Worm (Caenorhabditis elegans): ENCODE results near the gene pitr-5.

Gene pitr-5

ce11 chrV:7184549-7184948, at the start of gene pitr-5:
pitr-5 (plus strand) TSS chrV:7184849.
- TF ChIP-seq ztf-23 (GFP tag; IDR thresholded peaks at IDR 0.05) (no peak), T22C8.4 (GFP tag; IDR thresholded peaks at IDR 0.05) (no peak), ztf-29 (GFP tag; IDR thresholded peaks at IDR 0.05) (no peak), tab-1 (GFP tag; IDR thresholded peaks at IDR 0.05) (no peak), flt-1 (GFP tag; IDR thresholded peaks at IDR 0.05) (no peak), med-1 (GFP tag; optimal IDR thresholded peaks at IDR 0.05; ENCODE audit: insufficient read depth) (no peak), klf-2 (GFP tag; conservative IDR thresholded peaks at IDR 0.05) (no peak), ref-1 (GFP tag; conservative IDR thresholded peaks at IDR 0.05) (no peak), cog-1 (tag; optimal IDR thresholded peaks at IDR 0.05) (no peak)

- no peak for TF ChIP-seq klf-2 (GFP tag; conservative IDR thresholded peaks at IDR 0.05)
- TF ChIP-seq med-1 (GFP tag; optimal IDR thresholded peaks at IDR 0.05; ENCODE audit: insufficient read depth) = no peak
- no peak for TF ChIP-seq tab-1 (GFP tag; IDR thresholded peaks at IDR 0.05)
- no peak for TF ChIP-seq T22C8.4 (GFP tag; IDR thresholded peaks at IDR 0.05)
- no peak for TF ChIP-seq ztf-23 (GFP tag; IDR thresholded peaks at IDR 0.05)
- no peak for TF ChIP-seq ref-1 (GFP tag; conservative IDR thresholded peaks at IDR 0.05)
Measured at ce11 chrV:7136859-7137258, 47.8 kb upstream of the pitr-5 start.

ce11 chrV:7138320-7138719, 46.3 kb upstream of the pitr-5 start, which contains the start of gene str-112:
str-112 (minus strand) TSS chrV:7138420.
- TF ChIP-seq tab-1 (GFP tag; IDR thresholded peaks at IDR 0.05) (no peak), ref-1 (GFP tag; conservative IDR thresholded peaks at IDR 0.05) (no peak), ztf-23 (GFP tag; IDR thresholded peaks at IDR 0.05) (no peak), cog-1 (tag; optimal IDR thresholded peaks at IDR 0.05) (no peak), flt-1 (GFP tag; IDR thresholded peaks at IDR 0.05) (no peak), ztf-29 (GFP tag; IDR thresholded peaks at IDR 0.05) (no peak), med-1 (GFP tag; optimal IDR thresholded peaks at IDR 0.05; ENCODE audit: insufficient read depth) (no peak), T22C8.4 (GFP tag; IDR thresholded peaks at IDR 0.05) (no peak), klf-2 (GFP tag; conservative IDR thresholded peaks at IDR 0.05) (no peak)

ce11 chrV:7140368-7140767, 44.3 kb upstream of the pitr-5 start:
- TF ChIP-seq ref-1 (GFP tag; conservative IDR thresholded peaks at IDR 0.05) (no peak), ztf-23 (GFP tag; IDR thresholded peaks at IDR 0.05) (no peak), T22C8.4 (GFP tag; IDR thresholded peaks at IDR 0.05) (no peak), med-1 (GFP tag; optimal IDR thresholded peaks at IDR 0.05; ENCODE audit: insufficient read depth) (no peak), tab-1 (GFP tag; IDR thresholded peaks at IDR 0.05) (no peak), flt-1 (GFP tag; IDR thresholded peaks at IDR 0.05) (no peak), klf-2 (GFP tag; conservative IDR thresholded peaks at IDR 0.05) (no peak), cog-1 (tag; optimal IDR thresholded peaks at IDR 0.05) (no peak), ztf-29 (GFP tag; IDR thresholded peaks at IDR 0.05) (no peak)

ce11 chrV:7141864-7142263, 42.8 kb upstream of the pitr-5 start, which contains the start of gene ugt-40:
ugt-40 (minus strand) TSS chrV:7141964.
- TF ChIP-seq T22C8.4 (GFP tag; IDR thresholded peaks at IDR 0.05) (no peak), cog-1 (tag; optimal IDR thresholded peaks at IDR 0.05) (no peak), med-1 (GFP tag; optimal IDR thresholded peaks at IDR 0.05; ENCODE audit: insufficient read depth) (no peak), klf-2 (GFP tag; conservative IDR thresholded peaks at IDR 0.05) (no peak), ztf-29 (GFP tag; IDR thresholded peaks at IDR 0.05) (no peak), tab-1 (GFP tag; IDR thresholded peaks at IDR 0.05) (no peak), flt-1 (GFP tag; IDR thresholded peaks at IDR 0.05) (no peak), ztf-23 (GFP tag; IDR thresholded peaks at IDR 0.05) (no peak), ref-1 (GFP tag; conservative IDR thresholded peaks at IDR 0.05) (no peak)

- no peak for TF ChIP-seq T22C8.4 (GFP tag; IDR thresholded peaks at IDR 0.05)
Measured at ce11 chrV:7142661-7143060, 42.0 kb upstream of the pitr-5 start.

- TF ChIP-seq ref-1 (GFP tag; conservative IDR thresholded peaks at IDR 0.05) (no peak), T22C8.4 (GFP tag; IDR thresholded peaks at IDR 0.05) (no peak), ztf-29 (GFP tag; IDR thresholded peaks at IDR 0.05) (no peak), klf-2 (GFP tag; conservative IDR thresholded peaks at IDR 0.05) (no peak), cog-1 (tag; optimal IDR thresholded peaks at IDR 0.05) (no peak), med-1 (GFP tag; optimal IDR thresholded peaks at IDR 0.05; ENCODE audit: insufficient read depth) (no peak), ztf-23 (GFP tag; IDR thresholded peaks at IDR 0.05) (no peak), flt-1 (GFP tag; IDR thresholded peaks at IDR 0.05) (no peak), tab-1 (GFP tag; IDR thresholded peaks at IDR 0.05) (no peak)
Measured at ce11 chrV:7145250-7145850, 39.3 kb upstream of the pitr-5 start, which contains the start of gene ugt-37. ugt-37 (minus strand) TSS chrV:7145318.

ce11 chrV:7147370-7147769, 37.3 kb upstream of the pitr-5 start, which contains the start of gene ugt-38:
ugt-38 (minus strand) TSS chrV:7147470.
- TF ChIP-seq ztf-23 (GFP tag; IDR thresholded peaks at IDR 0.05) = no peak
- TF ChIP-seq med-1 (GFP tag; optimal IDR thresholded peaks at IDR 0.05; ENCODE audit: insufficient read depth) = no peak
- TF ChIP-seq tab-1 (GFP tag; IDR thresholded peaks at IDR 0.05) = no peak
- TF ChIP-seq flt-1 (GFP tag; IDR thresholded peaks at IDR 0.05) = no peak
- TF ChIP-seq T22C8.4 (GFP tag; IDR thresholded peaks at IDR 0.05) = no peak
- no peak for TF ChIP-seq klf-2 (GFP tag; conservative IDR thresholded peaks at IDR 0.05)
- no peak for TF ChIP-seq ztf-29 (GFP tag; IDR thresholded peaks at IDR 0.05)
- no peak for TF ChIP-seq ref-1 (GFP tag; conservative IDR thresholded peaks at IDR 0.05)
- TF ChIP-seq cog-1 (tag; optimal IDR thresholded peaks at IDR 0.05) = no peak

- TF ChIP-seq ref-1 (GFP tag; conservative IDR thresholded peaks at IDR 0.05) (no peak), cog-1 (tag; optimal IDR thresholded peaks at IDR 0.05) (no peak), ztf-23 (GFP tag; IDR thresholded peaks at IDR 0.05) (no peak), flt-1 (GFP tag; IDR thresholded peaks at IDR 0.05) (no peak), T22C8.4 (GFP tag; IDR thresholded peaks at IDR 0.05) (no peak), ztf-29 (GFP tag; IDR thresholded peaks at IDR 0.05) (no peak), med-1 (GFP tag; optimal IDR thresholded peaks at IDR 0.05; ENCODE audit: insufficient read depth) (no peak), tab-1 (GFP tag; IDR thresholded peaks at IDR 0.05) (no peak), klf-2 (GFP tag; conservative IDR thresholded peaks at IDR 0.05) (no peak)
Measured at ce11 chrV:7150570-7150969, 34.1 kb upstream of the pitr-5 start, which contains the start of gene F10D2.8. F10D2.8 (minus strand) TSS chrV:7150714.

ce11 chrV:7153046-7153445, 31.6 kb upstream of the pitr-5 start, which contains the start of gene fat-7:
fat-7 (minus strand) TSS chrV:7153146.
- TF ChIP-seq ztf-29 (GFP tag; IDR thresholded peaks at IDR 0.05) (no peak), ztf-23 (GFP tag; IDR thresholded peaks at IDR 0.05) (no peak), klf-2 (GFP tag; conservative IDR thresholded peaks at IDR 0.05) (no peak), ref-1 (GFP tag; conservative IDR thresholded peaks at IDR 0.05) (no peak), T22C8.4 (GFP tag; IDR thresholded peaks at IDR 0.05) (no peak), med-1 (GFP tag; optimal IDR thresholded peaks at IDR 0.05; ENCODE audit: insufficient read depth) (no peak), flt-1 (GFP tag; IDR thresholded peaks at IDR 0.05) (no peak), cog-1 (tag; optimal IDR thresholded peaks at IDR 0.05) (no peak), tab-1 (GFP tag; IDR thresholded peaks at IDR 0.05) (no peak)
